Fruit fly (Drosophila melanogaster): ENCODE measurements around the gene Hs2st.

- TF ChIP-seq Sin3A (optimal IDR thresholded peaks at IDR 0.05): no peak
- no peak for TF ChIP-seq h (optimal IDR thresholded peaks at IDR 0.05)
Observed at dm6 chr2L:19455723-19456122, 11.2 kb upstream of the Hs2st start.

Data from Kc167 (cell line).